Worm (Caenorhabditis elegans): ENCODE measurements around the gene fbxa-44.

The fbxa-44 gene

ce11 chrV:16852002-16852401 is 37.1 kb upstream of the fbxa-44 start, which contains the start of gene clec-37 (continued):
- no peak for TF ChIP-seq madf-6 (GFP tag; IDR thresholded peaks at IDR 0.05)

ce11 chrV:16853956-16854683 is 35.0 kb upstream of the fbxa-44 start, which contains the start of the genes clec-35 and clec-27:
Gene clec-35, minus strand, starts transcription at chrV:16854056.
Gene clec-27, plus strand, starts transcription at chrV:16854633.
- no peak for TF ChIP-seq akir-1 (GFP tag; optimal IDR thresholded peaks at IDR 0.05)
- TF ChIP-seq attf-5 (GFP tag; optimal IDR thresholded peaks at IDR 0.05) = no peak
- TF ChIP-seq K12H6.12 (tag; optimal IDR thresholded peaks at IDR 0.05) = no peak
- no peak for TF ChIP-seq nfyb-1 (GFP tag; IDR thresholded peaks at IDR 0.05)
- TF ChIP-seq ztf-6 (GFP tag; IDR thresholded peaks at IDR 0.05) = no peak
- no peak for TF ChIP-seq lin-40 (tag; optimal IDR thresholded peaks at IDR 0.05)
- no peak for TF ChIP-seq athp-1 (tag; optimal IDR thresholded peaks at IDR 0.05)

DNA sequence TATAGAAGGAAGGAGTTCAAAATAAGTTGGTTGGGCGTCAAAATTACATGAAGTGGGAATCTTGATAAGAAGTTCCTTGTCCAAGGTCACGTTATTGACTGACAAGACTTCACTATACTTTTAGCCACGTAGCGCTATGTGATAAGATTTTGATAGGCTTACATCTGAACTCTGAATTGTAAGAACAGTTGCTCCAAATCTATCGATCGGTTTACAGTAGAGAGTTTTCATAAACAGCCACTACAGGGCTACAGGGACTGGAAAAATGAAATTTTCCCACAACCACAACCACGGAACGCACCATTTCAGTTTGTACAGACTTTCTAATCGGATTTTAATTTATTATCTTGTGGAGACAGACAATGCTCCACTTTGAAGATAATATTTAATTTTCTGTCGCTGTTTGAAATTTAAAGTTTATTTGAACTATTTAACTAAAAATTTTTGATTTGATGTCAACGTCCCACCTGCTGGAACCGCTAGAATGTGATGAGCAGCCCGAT is 31.0 kb upstream of the fbxa-44 start, which contains the start of the genes clec-31 and clec-22:
clec-31 (minus strand) TSS at position 101 of the 503 bp plus-strand sequence.
clec-22 (plus strand) TSS at position 453 of the 503 bp plus-strand sequence.
- TF ChIP-seq madf-8 (GFP tag; conservative IDR thresholded peaks at IDR 0.05) (no peak), Y53F4B.3 (GFP tag; IDR thresholded peaks at IDR 0.05) (no peak), madf-3 (GFP tag; IDR thresholded peaks at IDR 0.05) (no peak), nhr-90 (tag; optimal IDR thresholded peaks at IDR 0.05) (no peak), tbp1 (GFP tag; optimal IDR thresholded peaks at IDR 0.05) (no peak), let-607 (tag; optimal IDR thresholded peaks at IDR 0.05) (no peak), D2030.7 (GFP tag; IDR thresholded peaks at IDR 0.05) (no peak), nhr-120 (GFP tag; IDR thresholded peaks at IDR 0.05) (no peak), hlh-12 (tag; optimal IDR thresholded peaks at IDR 0.05) (no peak), ztf-25 (GFP tag; IDR thresholded peaks at IDR 0.05) (no peak), T26A5.8 (tag; optimal IDR thresholded peaks at IDR 0.05) (no peak), unc-62 (GFP tag; optimal IDR thresholded peaks at IDR 0.05) (no peak)

DNA sequence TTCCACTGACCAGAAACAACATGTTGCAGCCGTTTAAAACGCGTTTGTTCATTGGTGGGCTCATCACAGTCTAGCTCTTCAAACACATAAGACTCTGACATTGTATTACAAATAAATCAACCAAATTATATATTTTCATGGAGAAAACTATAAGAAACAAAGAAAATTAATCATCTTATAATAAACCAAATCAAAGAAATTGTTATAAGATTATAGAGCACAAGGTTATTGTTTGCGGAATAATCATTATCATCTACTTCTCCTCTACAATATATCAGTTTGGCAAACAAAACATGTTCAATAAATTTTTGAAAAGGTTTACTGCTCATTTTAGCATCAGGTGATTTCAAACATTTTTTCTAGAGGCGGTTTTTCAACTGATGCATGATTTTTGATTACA is 27.4 kb upstream of the fbxa-44 start, which contains the start of the genes clec-32 and clec-24:
clec-32 (minus strand) TSS at position 101 of the 400 bp plus-strand sequence.
clec-24 (plus strand) TSS at position 294 of the 400 bp plus-strand sequence.
- TF ChIP-seq aptf-3 (GFP tag; IDR thresholded peaks at IDR 0.05) (no peak), F39B2.1 (GFP tag; IDR thresholded peaks at IDR 0.05) (no peak), F55B11.4 (tag; optimal IDR thresholded peaks at IDR 0.05; ENCODE audit: borderline replicate concordance, insufficient read depth) (no peak), mes-4 (tag; optimal IDR thresholded peaks at IDR 0.05) (no peak), nhr-80 (tag; optimal IDR thresholded peaks at IDR 0.05) (no peak), gei-17 (GFP tag; optimal IDR thresholded peaks at IDR 0.05) (no peak), lin-26 (GFP tag; IDR thresholded peaks at IDR 0.05) (no peak), chd-7 (tag; optimal IDR thresholded peaks at IDR 0.05) (no peak), ztf-18 (tag; optimal IDR thresholded peaks at IDR 0.05) (no peak), lsl-1 (GFP tag; optimal IDR thresholded peaks at IDR 0.05) (no peak), B0261.1 (tag; optimal IDR thresholded peaks at IDR 0.05) (no peak), nhr-27 (tag; optimal IDR thresholded peaks at IDR 0.05) (no peak), him-1 (tag; optimal IDR thresholded peaks at IDR 0.05) (no peak), ceh-27 (GFP tag; optimal IDR thresholded peaks at IDR 0.05) (no peak), zim-3 (tag; optimal IDR thresholded peaks at IDR 0.05) (no peak), tbp1 (GFP tag; optimal IDR thresholded peaks at IDR 0.05) (no peak)
